Fruit fly (Drosophila melanogaster) whole organism, embryonic: ENCODE data around the gene ftz-f1.

Experiments
- BEAF-32 ChIP-seq: fragments of 200-800 bp; sonication (Bioruptor generic); optimal IDR thresholded peaks from 3 replicates; lab custom pipeline; 2017; ENCODE audit warnings: missing biosample characterization, missing genetic modification characterization, mild to moderate bottlenecking, moderate library complexity, missing genetic modification reagents
- CG12659 ChIP-seq: fragments of 200-800 bp; sonication (Bioruptor generic); optimal IDR thresholded peaks from 3 replicates; lab custom pipeline; 2017; ENCODE audit warnings: mild to moderate bottlenecking, missing biosample characterization, missing genetic modification reagents, missing genetic modification characterization
- CG15601 ChIP-seq: fragments of 200-800 bp; sonication (Bioruptor generic); optimal IDR thresholded peaks from 3 replicates; lab custom pipeline; 2019; ENCODE audit warnings: missing biosample characterization, mild to moderate bottlenecking, missing genetic modification characterization, moderate library complexity
- CG18599 ChIP-seq: fragments of 200-800 bp; sonication (Bioruptor generic); optimal IDR thresholded peaks from 3 replicates; lab custom pipeline; 2017; ENCODE audit warnings: missing biosample characterization, missing genetic modification characterization, mild to moderate bottlenecking, moderate library complexity, missing genetic modification reagents
- CG2116 ChIP-seq: fragments of 200-800 bp; sonication (Bioruptor generic); optimal IDR thresholded peaks from 3 replicates; lab custom pipeline; 2018; ENCODE audit warnings: missing biosample characterization, mild to moderate bottlenecking, missing genetic modification characterization
- CG33557 ChIP-seq: fragments of 200-800 bp; sonication (Bioruptor generic); optimal IDR thresholded peaks from 2 replicates; lab custom pipeline; 2019; ENCODE audit warnings: missing biosample characterization, mild to moderate bottlenecking, missing genetic modification characterization, moderate library complexity
- CG5180 ChIP-seq: fragments of 200-800 bp; sonication (Bioruptor generic); optimal IDR thresholded peaks from 3 replicates; lab custom pipeline; 2017; ENCODE audit warnings: missing biosample characterization, missing genetic modification characterization, mild to moderate bottlenecking, moderate library complexity, missing genetic modification reagents
- CG5245 ChIP-seq: fragments of 200-800 bp; sonication (Bioruptor generic); optimal IDR thresholded peaks from 3 replicates; lab custom pipeline; 2016; ENCODE audit warnings: missing biosample characterization, missing genetic modification characterization
- CG6689 ChIP-seq: fragments of 200-800 bp; sonication (Bioruptor generic); IDR thresholded peaks from 2 replicates; pipeline ENCODE4 v1.3.6; 2022; ENCODE audit warnings: missing biosample characterization, missing genetic modification characterization
- CG8478 ChIP-seq: fragments of >200 bp; optimal IDR thresholded peaks from 2 replicates; lab custom pipeline; 2018
- CrebB ChIP-seq: fragments of 200-800 bp; sonication (Bioruptor generic); optimal IDR thresholded peaks from 3 replicates; lab custom pipeline; 2018; ENCODE audit warnings: missing biosample characterization, mild to moderate bottlenecking, missing genetic modification characterization
- Deaf1 ChIP-seq: fragments of 200-800 bp; optimal IDR thresholded peaks from 3 replicates; lab custom pipeline; 2019; ENCODE audit warnings: missing biosample characterization, mild to moderate bottlenecking, missing genetic modification characterization, moderate library complexity
- ERR ChIP-seq: fragments of 200-800 bp; sonication (Bioruptor generic); optimal IDR thresholded peaks from 2 replicates; lab custom pipeline; 2016; ENCODE audit warnings: missing biosample characterization, missing genetic modification characterization
- Fer1 ChIP-seq: fragments of 200-800 bp; sonication (Bioruptor generic); optimal IDR thresholded peaks from 2 replicates; lab custom pipeline; 2017; ENCODE audit warnings: missing biosample characterization, mild to moderate bottlenecking, missing genetic modification characterization
- HLHmδ ChIP-seq: fragments of 200-800 bp; sonication (Bioruptor generic); optimal IDR thresholded peaks from 2 replicates; lab custom pipeline; 2018; ENCODE audit warnings: missing biosample characterization, mild to moderate bottlenecking, missing genetic modification characterization, moderate library complexity
- HmgZ ChIP-seq: fragments of 200-800 bp; sonication (Bioruptor generic); optimal IDR thresholded peaks from 2 replicates; lab custom pipeline; 2018; ENCODE audit warnings: missing biosample characterization, mild to moderate bottlenecking, missing genetic modification characterization
- Hmr ChIP-seq: fragments of 200-800 bp; sonication (Bioruptor generic); optimal IDR thresholded peaks from 3 replicates; lab custom pipeline; 2017; ENCODE audit warnings: mild to moderate bottlenecking, missing biosample characterization, missing genetic modification reagents, missing genetic modification characterization
- Hr51 ChIP-seq, 2 experiments: fragments of 200-800 bp; sonication (Bioruptor generic); optimal IDR thresholded peaks; 2 replicates in 1 of 2; 3 replicates in 1 of 2; lab custom pipeline; 2016 to 2018; ENCODE audit warnings: missing biosample characterization in 2 of 2, missing genetic modification characterization in 2 of 2, mild to moderate bottlenecking in 1 of 2, moderate library complexity in 1 of 2
- Jarid2 ChIP-seq: fragments of 200-800 bp; sonication (Bioruptor generic); optimal IDR thresholded peaks from 3 replicates; lab custom pipeline; 2017; ENCODE audit warnings: mild to moderate bottlenecking, missing biosample characterization, missing genetic modification reagents, missing genetic modification characterization
- Med ChIP-seq: fragments of 200-800 bp; sonication (Bioruptor generic); peaks from one replicate; lab custom pipeline; 2016; ENCODE audit warnings: missing biosample characterization, missing genetic modification characterization, mild to moderate bottlenecking, inconsistent platforms, moderate library complexity
- Side ChIP-seq: fragments of 200-800 bp; sonication (Bioruptor generic); optimal IDR thresholded peaks from 2 replicates; lab custom pipeline; 2016; ENCODE audit warnings: missing biosample characterization, missing genetic modification characterization
- Stat92E ChIP-seq, 3 experiments: fragments of >200 bp in 2 of 3; fragments of 200-800 bp in 1 of 3; sonication (Bioruptor generic) in 1 of 3; optimal IDR thresholded peaks; 2 replicates each; lab custom pipeline; 2017 to 2019; ENCODE audit warnings: missing biosample characterization in 3 of 3, missing genetic modification characterization in 3 of 3, mild to moderate bottlenecking in 1 of 3, moderate library complexity in 1 of 3
- abd-A ChIP-seq: fragments of 200-800 bp; sonication (Bioruptor generic); optimal IDR thresholded peaks from 3 replicates; lab custom pipeline; 2019; ENCODE audit warnings: missing biosample characterization, mild to moderate bottlenecking, missing genetic modification characterization, moderate library complexity
- aop ChIP-seq: fragments of 200-800 bp; sonication (Bioruptor generic); IDR thresholded peaks from 2 replicates; pipeline ENCODE4 v1.3.6; 2022; ENCODE audit warnings: missing biosample characterization, missing genetic modification characterization
- cg ChIP-seq: fragments of 200-800 bp; sonication (Bioruptor generic); optimal IDR thresholded peaks from 3 replicates; lab custom pipeline; 2019; ENCODE audit warnings: missing biosample characterization, mild to moderate bottlenecking, missing genetic modification characterization, moderate library complexity
- corto ChIP-seq: fragments of 200-800 bp; sonication (Bioruptor generic); optimal IDR thresholded peaks from 2 replicates; lab custom pipeline; 2016; ENCODE audit warnings: missing biosample characterization, mild to moderate bottlenecking, missing genetic modification characterization, moderate library complexity
- crol ChIP-seq: fragments of 200-800 bp; sonication (Bioruptor generic); IDR thresholded peaks from 2 replicates; pipeline ENCODE4 v1.3.6; 2022; ENCODE audit warnings: missing biosample characterization, missing genetic modification characterization
- exex ChIP-seq: fragments of 200-800 bp; sonication (Bioruptor generic); optimal IDR thresholded peaks from 4 replicates; lab custom pipeline; 2018; ENCODE audit warnings: missing biosample characterization, mild to moderate bottlenecking, missing genetic modification characterization, moderate library complexity
- gcm2 ChIP-seq: fragments of 200-800 bp; sonication (Bioruptor generic); optimal IDR thresholded peaks from 2 replicates; lab custom pipeline; 2016; ENCODE audit warnings: missing biosample characterization, missing genetic modification characterization
- gfzf ChIP-seq: fragments of 200-800 bp; sonication (Bioruptor generic); optimal IDR thresholded peaks from 2 replicates; lab custom pipeline; 2016; ENCODE audit warnings: missing biosample characterization, mild to moderate bottlenecking, missing genetic modification characterization, moderate library complexity
- grn ChIP-seq: fragments of 200-800 bp; sonication (Bioruptor generic); optimal IDR thresholded peaks from 3 replicates; lab custom pipeline; 2017; ENCODE audit warnings: missing biosample characterization, missing genetic modification characterization
- hb ChIP-seq: fragments of 200-800 bp; sonication (Bioruptor generic); IDR thresholded peaks from 3 replicates; pipeline ENCODE4 v1.3.6; 2022; ENCODE audit warnings: missing biosample characterization, missing genetic modification characterization; ENCODE audit not compliant: partially characterized antibody
- her ChIP-seq: fragments of 200-800 bp; sonication (Bioruptor generic); optimal IDR thresholded peaks from 2 replicates; lab custom pipeline; 2016; ENCODE audit warnings: missing biosample characterization, missing genetic modification characterization
- inv ChIP-seq: fragments of 200-800 bp; sonication (Bioruptor generic); IDR thresholded peaks from 2 replicates; pipeline ENCODE4 v1.3.6; 2022; ENCODE audit warnings: missing biosample characterization, missing genetic modification characterization; ENCODE audit not compliant: partially characterized antibody
- lola ChIP-seq, 3 experiments: fragments of >200 bp in 2 of 3; fragments of 200-800 bp in 1 of 3; sonication (Bioruptor generic) in 1 of 3; optimal IDR thresholded peaks; 2 replicates each; lab custom pipeline; 2017 to 2019; ENCODE audit warnings: missing biosample characterization in 3 of 3, missing genetic modification characterization in 3 of 3, mild to moderate bottlenecking in 1 of 3, moderate library complexity in 1 of 3
- nmo ChIP-seq: fragments of 200-800 bp; sonication (Bioruptor generic); optimal IDR thresholded peaks from 2 replicates; lab custom pipeline; 2018; ENCODE audit warnings: missing biosample characterization, mild to moderate bottlenecking, missing genetic modification characterization, moderate library complexity
- onecut ChIP-seq: fragments of 200-800 bp; sonication (Bioruptor generic); IDR thresholded peaks from 2 replicates; pipeline ENCODE4 v1.3.6; 2022; ENCODE audit warnings: missing biosample characterization, missing genetic modification characterization
- pfk ChIP-seq: fragments of 200-800 bp; sonication (Bioruptor generic); optimal IDR thresholded peaks from 2 replicates; lab custom pipeline; 2018; ENCODE audit warnings: missing biosample characterization, mild to moderate bottlenecking, missing genetic modification characterization, moderate library complexity
- pho ChIP-seq: fragments of 200-800 bp; sonication (Bioruptor generic); optimal IDR thresholded peaks from 2 replicates; lab custom pipeline; 2016; ENCODE audit warnings: missing biosample characterization, missing genetic modification characterization
- sens ChIP-seq: fragments of 200-800 bp; sonication (Bioruptor generic); peaks from one replicate; lab custom pipeline; 2016; ENCODE audit warnings: missing biosample characterization, missing genetic modification characterization
- sim ChIP-seq: fragments of 200-800 bp; sonication (Bioruptor generic); IDR thresholded peaks from 2 replicates; pipeline ENCODE4 v1.3.6; 2022; ENCODE audit warnings: missing biosample characterization, missing genetic modification characterization
- slbo ChIP-seq: fragments of 200-800 bp; sonication (Bioruptor generic); IDR thresholded peaks from 2 replicates; pipeline ENCODE4 v1.3.6; 2022; ENCODE audit warnings: missing biosample characterization, missing genetic modification characterization
- so ChIP-seq: fragments of 200-800 bp; sonication (Bioruptor generic); IDR thresholded peaks from 3 replicates; pipeline ENCODE4 v1.3.6; 2022; ENCODE audit warnings: missing biosample characterization, missing genetic modification characterization
- sqz ChIP-seq: fragments of 200-800 bp; sonication (Bioruptor generic); optimal IDR thresholded peaks from 3 replicates; lab custom pipeline; 2018; ENCODE audit warnings: missing biosample characterization, mild to moderate bottlenecking, missing genetic modification characterization
- ssp ChIP-seq: fragments of 200-800 bp; sonication (Bioruptor generic); IDR thresholded peaks from 2 replicates; pipeline ENCODE4 v1.3.6; 2022; ENCODE audit warnings: missing biosample characterization, missing genetic modification characterization
- sug ChIP-seq: fragments of 200-800 bp; optimal IDR thresholded peaks from 2 replicates; lab custom pipeline; 2019; ENCODE audit warnings: missing biosample characterization, mild to moderate bottlenecking, missing genetic modification characterization, moderate library complexity
- tna ChIP-seq: fragments of 200-800 bp; sonication (Bioruptor generic); IDR thresholded peaks from 2 replicates; pipeline ENCODE4 v1.3.6; 2022; ENCODE audit warnings: missing biosample characterization, missing genetic modification characterization; ENCODE audit not compliant: partially characterized antibody

ftz-f1 gene

dm6 chr3L:18758894-18759569, 42.1 kb downstream of the ftz-f1 start (continued):
- TF ChIP-seq tna (GFP tag; lab: Robert Waterston, UW) (peak; percentile 59; the same call in 1 of the 2 replicates), sim (GFP tag; lab: Robert Waterston, UW) (no peak), ssp (GFP tag; lab: Robert Waterston, UW) (no peak), pho (GFP tag; lab: Kevin White, UChicago) (peak; percentile 12), sqz (GFP tag; lab: Kevin White, UChicago) (peak; percentile 61), pfk (GFP tag; lab: Kevin White, UChicago) (peak; percentile 84), nmo (GFP tag; lab: Kevin White, UChicago) (peak; percentile 24), gcm2 (GFP tag; lab: Kevin White, UChicago) (peak; percentile 20), CG5180 (GFP tag; lab: Kevin White, UChicago) (peak; percentile 63), Side (GFP tag; lab: Kevin White, UChicago) (no peak), Fer1 (GFP tag; lab: Kevin White, UChicago) (peak; percentile 66), Med (peak; percentile 85), sug (tag; lab: Kevin White, UChicago) (peak; percentile 81), crol (GFP tag; lab: Robert Waterston, UW) (peak; percentile 92), HLHmδ (GFP tag; lab: Kevin White, UChicago) (peak; percentile 40), inv (no peak), grn (GFP tag; lab: Kevin White, UChicago) (peak; percentile 10), Hmr (peak; percentile 38), CG2116 (GFP tag; lab: Kevin White, UChicago) (no peak), Hr51 (GFP tag; optimal IDR thresholded peaks at IDR 0.05; lab: Kevin White, UChicago) (peak in 1 of 2 experiments; percentile 18), aop (GFP tag; lab: Robert Waterston, UW) (peak; percentile 70; the same call in 1 of the 2 replicates), Jarid2 (GFP tag; lab: Kevin White, UChicago) (peak; percentile 43), onecut (GFP tag; lab: Robert Waterston, UW) (peak; percentile 44; the same call in 1 of the 2 replicates), CrebB (peak; percentile 67), lola (GFP tag; optimal IDR thresholded peaks at IDR 0.05; lab: Kevin White, UChicago) (peak in 1 of 3 experiments; percentile 84), gfzf (no peak), hb (GFP tag; lab: Robert Waterston, UW) (no peak), CG6689 (0 out of 2 replicates have a peak, but pooled peaks have one; percentile 13), sens (GFP tag; lab: Kevin White, UChicago) (peak; percentile 68), CG15601 (tag; lab: Kevin White, UChicago) (peak; percentile 31), Stat92E (GFP tag; optimal IDR thresholded peaks at IDR 0.05; lab: Kevin White, UChicago) (peak in 1 of 3 experiments; percentile 63), CG5245 (GFP tag; lab: Kevin White, UChicago) (no peak), her (GFP tag; lab: Kevin White, UChicago) (peak; percentile 10), BEAF-32 (no peak), HmgZ (tag; lab: Kevin White, UChicago) (peak; percentile 73), corto (GFP tag; lab: Kevin White, UChicago) (no peak), CG18599 (GFP tag; lab: Kevin White, UChicago) (peak; percentile 3), CG12659 (GFP tag; lab: Kevin White, UChicago) (peak; percentile 11), cg (GFP tag; lab: Kevin White, UChicago) (peak; percentile 99), exex (tag; lab: Kevin White, UChicago) (peak; percentile 24), CG33557 (GFP tag; lab: Kevin White, UChicago) (peak; percentile 4), ERR (peak; percentile 48), Deaf1 (peak; percentile 95), abd-A (tag; lab: Kevin White, UChicago) (peak; percentile 98), CG8478 (peak; percentile 99), so (peak; percentile 36; the same call in 1 of the 3 replicates), slbo (0 out of 2 replicates have a peak, but pooled peaks have one; percentile 36)
